Fruit fly (Drosophila melanogaster) whole organism, embryonic: ENCODE measurements around the gene Epp.

ENCODE experiments used
- B-H1 ChIP-seq: fragments of 200-800 bp; sonication (Bioruptor generic); IDR thresholded peaks from 3 replicates; pipeline ENCODE4 v1.3.6; 2022; ENCODE audit warnings: missing biosample characterization, missing genetic modification characterization
- BEAF-32 ChIP-seq: fragments of 200-800 bp; sonication (Bioruptor generic); optimal IDR thresholded peaks from 3 replicates; lab custom pipeline; 2017; ENCODE audit warnings: missing biosample characterization, missing genetic modification characterization, mild to moderate bottlenecking, moderate library complexity, missing genetic modification reagents
- Bdp1 ChIP-seq: fragments of 200-800 bp; sonication (Bioruptor generic); optimal IDR thresholded peaks from 3 replicates; lab custom pipeline; 2016; ENCODE audit warnings: missing biosample characterization, missing genetic modification characterization
- CG10267 ChIP-seq: fragments of 200-800 bp; sonication (Bioruptor generic); optimal IDR thresholded peaks from 2 replicates; lab custom pipeline; 2018; ENCODE audit warnings: missing biosample characterization, mild to moderate bottlenecking, missing genetic modification characterization, moderate library complexity
- CG10565 ChIP-seq: fragments of 200-800 bp; sonication (Bioruptor generic); optimal IDR thresholded peaks from 3 replicates; lab custom pipeline; 2016; ENCODE audit warnings: missing biosample characterization, mild to moderate bottlenecking, missing genetic modification characterization
- CG11695 ChIP-seq: fragments of 200-800 bp; sonication (Bioruptor generic); IDR thresholded peaks from 3 replicates; pipeline ENCODE4 v1.3.6; 2022; ENCODE audit warnings: missing biosample characterization, missing genetic modification characterization
- CG12769 ChIP-seq: fragments of 200-800 bp; sonication (Bioruptor generic); optimal IDR thresholded peaks from 2 replicates; lab custom pipeline; 2019; ENCODE audit warnings: missing biosample characterization, mild to moderate bottlenecking, missing genetic modification characterization, moderate library complexity
- CG14014 ChIP-seq: fragments of 200-800 bp; sonication (Bioruptor generic); IDR thresholded peaks from 2 replicates; pipeline ENCODE4 v1.3.6; 2022; ENCODE audit warnings: missing biosample characterization, missing genetic modification characterization
- CG16779 ChIP-seq: fragments of 200-800 bp; sonication (Bioruptor generic); IDR thresholded peaks from 2 replicates; pipeline ENCODE4 v1.3.6; 2022; ENCODE audit warnings: missing biosample characterization, missing genetic modification characterization
- CG17359 ChIP-seq: fragments of 200-800 bp; sonication (Bioruptor generic); optimal IDR thresholded peaks from 3 replicates; lab custom pipeline; 2018; ENCODE audit warnings: missing biosample characterization, mild to moderate bottlenecking, missing genetic modification characterization, moderate library complexity
- CG18599 ChIP-seq: fragments of 200-800 bp; sonication (Bioruptor generic); optimal IDR thresholded peaks from 3 replicates; lab custom pipeline; 2017; ENCODE audit warnings: missing biosample characterization, missing genetic modification characterization, mild to moderate bottlenecking, moderate library complexity, missing genetic modification reagents
- CG2116 ChIP-seq: fragments of 200-800 bp; sonication (Bioruptor generic); optimal IDR thresholded peaks from 3 replicates; lab custom pipeline; 2018; ENCODE audit warnings: missing biosample characterization, mild to moderate bottlenecking, missing genetic modification characterization
- CG3065 ChIP-seq: fragments of 200-800 bp; sonication (Bioruptor generic); optimal IDR thresholded peaks from 2 replicates; lab custom pipeline; 2016; ENCODE audit warnings: missing biosample characterization, missing genetic modification characterization
- CG31441 ChIP-seq: fragments of 200-800 bp; sonication (Bioruptor generic); IDR thresholded peaks from 2 replicates; pipeline ENCODE4 v1.3.6; 2022; ENCODE audit warnings: missing biosample characterization, missing genetic modification characterization
- CG4424 ChIP-seq: fragments of 200-800 bp; sonication (Bioruptor generic); optimal IDR thresholded peaks from 3 replicates; lab custom pipeline; 2016; ENCODE audit warnings: missing biosample characterization, missing genetic modification characterization
- CG8765 ChIP-seq: fragments of 200-800 bp; sonication (Bioruptor generic); IDR thresholded peaks from 2 replicates; pipeline ENCODE4 v1.3.6; 2022; ENCODE audit warnings: missing biosample characterization, missing genetic modification characterization
- CG9215 ChIP-seq: fragments of 200-800 bp; sonication (Bioruptor generic); IDR thresholded peaks from 2 replicates; pipeline ENCODE4 v1.3.6; 2022; ENCODE audit warnings: missing biosample characterization, missing genetic modification characterization
- CTCF ChIP-seq: fragments of 200-800 bp; sonication (Bioruptor generic); optimal IDR thresholded peaks from 2 replicates; lab custom pipeline; 2017; ENCODE audit warnings: missing biosample characterization, mild to moderate bottlenecking, missing genetic modification characterization, moderate library complexity
- HmgD ChIP-seq: fragments of 200-800 bp; sonication (Bioruptor generic); optimal IDR thresholded peaks from 3 replicates; lab custom pipeline; 2016; ENCODE audit warnings: missing biosample characterization, missing genetic modification characterization
- Hmr ChIP-seq: fragments of 200-800 bp; sonication (Bioruptor generic); optimal IDR thresholded peaks from 3 replicates; lab custom pipeline; 2017; ENCODE audit warnings: mild to moderate bottlenecking, missing biosample characterization, missing genetic modification reagents, missing genetic modification characterization
- Lpt ChIP-seq: fragments of >200 bp; optimal IDR thresholded peaks from 2 replicates; lab custom pipeline; 2018; ENCODE audit warnings: missing biosample characterization, missing genetic modification characterization
- MBD-R2 ChIP-seq: fragments of 200-800 bp; sonication (Bioruptor generic); IDR thresholded peaks from 2 replicates; pipeline ENCODE4 v1.3.6; 2022; ENCODE audit warnings: missing biosample characterization, missing genetic modification characterization
- Max ChIP-seq: fragments of 200-800 bp; sonication (Bioruptor generic); optimal IDR thresholded peaks from 2 replicates; lab custom pipeline; 2016; ENCODE audit warnings: missing biosample characterization, mild to moderate bottlenecking, missing genetic modification characterization
- Oaz ChIP-seq: fragments of 200-800 bp; sonication (Bioruptor generic); IDR thresholded peaks from 2 replicates; pipeline ENCODE4 v1.3.6; 2022; ENCODE audit warnings: missing biosample characterization, missing genetic modification characterization
- Poxn ChIP-seq: fragments of 200-800 bp; sonication (Bioruptor generic); IDR thresholded peaks from 2 replicates; pipeline ENCODE4 v1.3.6; 2022; ENCODE audit warnings: missing biosample characterization, missing genetic modification characterization
- Ptx1 ChIP-seq: fragments of 200-800 bp; sonication (Bioruptor generic); IDR thresholded peaks from 2 replicates; pipeline ENCODE4 v1.3.6; 2022; ENCODE audit warnings: missing biosample characterization, missing genetic modification characterization
- Side ChIP-seq: fragments of 200-800 bp; sonication (Bioruptor generic); optimal IDR thresholded peaks from 2 replicates; lab custom pipeline; 2016; ENCODE audit warnings: missing biosample characterization, missing genetic modification characterization
- Sin3A ChIP-seq: fragments of >200 bp; optimal IDR thresholded peaks from 2 replicates; lab custom pipeline; 2018
- Sox100B ChIP-seq: fragments of 200-800 bp; sonication (Bioruptor generic); optimal IDR thresholded peaks from 3 replicates; lab custom pipeline; 2018; ENCODE audit warnings: missing biosample characterization, mild to moderate bottlenecking, missing genetic modification characterization
- Ssrp ChIP-seq: fragments of 200-800 bp; sonication (Bioruptor generic); optimal IDR thresholded peaks from 2 replicates; lab custom pipeline; 2018; ENCODE audit warnings: missing biosample characterization, mild to moderate bottlenecking, missing genetic modification characterization, moderate library complexity
- Tbp ChIP-seq: fragments of >200 bp; optimal IDR thresholded peaks from 2 replicates; lab custom pipeline; 2018; ENCODE audit warnings: missing biosample characterization, missing genetic modification characterization
- az2 ChIP-seq: fragments of 200-800 bp; sonication (Bioruptor generic); optimal IDR thresholded peaks from 3 replicates; lab custom pipeline; 2016; ENCODE audit warnings: missing biosample characterization, missing genetic modification characterization
- btn ChIP-seq: fragments of 200-800 bp; sonication (Bioruptor generic); optimal IDR thresholded peaks from 2 replicates; lab custom pipeline; 2016; ENCODE audit warnings: missing biosample characterization, missing genetic modification characterization
- chinmo ChIP-seq: fragments of 200-800 bp; sonication (Bioruptor generic); IDR thresholded peaks from 4 replicates; pipeline ENCODE4 v1.3.6; 2022; ENCODE audit warnings: missing biosample characterization, missing genetic modification characterization; ENCODE audit not compliant: partially characterized antibody
- crc ChIP-seq: fragments of 200-800 bp; sonication (Bioruptor generic); optimal IDR thresholded peaks from 2 replicates; lab custom pipeline; 2016; ENCODE audit warnings: missing biosample characterization, missing genetic modification characterization
- en ChIP-seq: fragments of 200-800 bp; sonication (Bioruptor generic); optimal IDR thresholded peaks from 2 replicates; lab custom pipeline; 2016; ENCODE audit warnings: missing biosample characterization, missing genetic modification characterization
- ftz-f1 ChIP-seq: fragments of 200-800 bp; sonication (Bioruptor generic); optimal IDR thresholded peaks from 2 replicates; lab custom pipeline; 2016; ENCODE audit warnings: missing biosample characterization, missing genetic modification characterization
- hb ChIP-seq: fragments of 200-800 bp; sonication (Bioruptor generic); IDR thresholded peaks from 3 replicates; pipeline ENCODE4 v1.3.6; 2022; ENCODE audit warnings: missing biosample characterization, missing genetic modification characterization; ENCODE audit not compliant: partially characterized antibody
- inv ChIP-seq: fragments of 200-800 bp; sonication (Bioruptor generic); IDR thresholded peaks from 2 replicates; pipeline ENCODE4 v1.3.6; 2022; ENCODE audit warnings: missing biosample characterization, missing genetic modification characterization; ENCODE audit not compliant: partially characterized antibody
- jumu ChIP-seq: fragments of 200-800 bp; sonication (Bioruptor generic); optimal IDR thresholded peaks from 3 replicates; lab custom pipeline; 2016; ENCODE audit warnings: missing biosample characterization, missing genetic modification characterization
- knrl ChIP-seq: fragments of 200-800 bp; sonication (Bioruptor generic); IDR thresholded peaks from 3 replicates; pipeline ENCODE4 v1.3.6; 2022; ENCODE audit warnings: missing biosample characterization, missing genetic modification characterization; ENCODE audit not compliant: partially characterized antibody
- lilli ChIP-seq: fragments of 200-800 bp; sonication (Bioruptor generic); optimal IDR thresholded peaks from 3 replicates; lab custom pipeline; 2016; ENCODE audit warnings: missing biosample characterization, missing genetic modification characterization
- mirr ChIP-seq: fragments of 200-800 bp; sonication (Bioruptor generic); optimal IDR thresholded peaks from 3 replicates; lab custom pipeline; 2018; ENCODE audit warnings: missing biosample characterization, mild to moderate bottlenecking, missing genetic modification characterization
- pb ChIP-seq: fragments of 200-800 bp; sonication (Bioruptor generic); optimal IDR thresholded peaks from 3 replicates; lab custom pipeline; 2016; ENCODE audit warnings: missing biosample characterization, missing genetic modification characterization
- scrt ChIP-seq: fragments of 200-800 bp; sonication (Bioruptor generic); optimal IDR thresholded peaks from 2 replicates; lab custom pipeline; 2018; ENCODE audit warnings: missing biosample characterization, mild to moderate bottlenecking, missing genetic modification characterization, moderate library complexity
- sd ChIP-seq: fragments of 200-800 bp; sonication (Bioruptor generic); optimal IDR thresholded peaks from 3 replicates; lab custom pipeline; 2018; ENCODE audit warnings: missing biosample characterization, mild to moderate bottlenecking, missing genetic modification characterization, moderate library complexity
- seq ChIP-seq: fragments of 200-800 bp; sonication (Bioruptor generic); IDR thresholded peaks from 2 replicates; pipeline ENCODE4 v1.3.6; 2022; ENCODE audit warnings: missing biosample characterization, missing genetic modification characterization
- ssp ChIP-seq: fragments of 200-800 bp; sonication (Bioruptor generic); IDR thresholded peaks from 2 replicates; pipeline ENCODE4 v1.3.6; 2022; ENCODE audit warnings: missing biosample characterization, missing genetic modification characterization
- stc ChIP-seq: fragments of 200-800 bp; sonication (Bioruptor generic); IDR thresholded peaks from 2 replicates; pipeline ENCODE4 v1.3.6; 2022; ENCODE audit warnings: missing biosample characterization, missing genetic modification characterization
- vfl ChIP-seq: fragments of 200-800 bp; sonication (Bioruptor generic); optimal IDR thresholded peaks from 2 replicates; lab custom pipeline; 2016; ENCODE audit warnings: missing biosample characterization, missing genetic modification characterization

The Epp gene

dm6 chr3R:23939921-23940839 is 52.5 kb downstream of the Epp start (continued):
- TF ChIP-seq jumu (GFP tag; lab: Kevin White, UChicago) = no peak
- peak; percentile 90 for TF ChIP-seq Sox100B (GFP tag; lab: Kevin White, UChicago)
- TF ChIP-seq CG9215 (GFP tag; lab: Robert Waterston, UW) = no peak
- TF ChIP-seq Hmr (GFP tag; lab: Kevin White, UChicago) = peak; percentile 89
- no peak for TF ChIP-seq inv (GFP tag; lab: Robert Waterston, UW)
- peak; percentile 93 for TF ChIP-seq CG17359
- no peak for TF ChIP-seq Oaz (GFP tag; lab: Robert Waterston, UW)
- peak; percentile 85 for TF ChIP-seq CG11695
- TF ChIP-seq Ptx1 (GFP tag; lab: Robert Waterston, UW) = no peak; the same call in 1 of the 2 replicates
- TF ChIP-seq stc = peak; percentile 72
- peak; percentile 13 for TF ChIP-seq Ssrp
- TF ChIP-seq CG3065 = peak; percentile 47
- TF ChIP-seq CG12769 (tag; lab: Kevin White, UChicago) = peak; percentile 53
- TF ChIP-seq CTCF (GFP tag; lab: Kevin White, UChicago) = peak; percentile 30
- no peak for TF ChIP-seq hb
- TF ChIP-seq vfl (GFP tag; lab: Kevin White, UChicago) = no peak
- peak; percentile 84 for TF ChIP-seq Max (GFP tag; lab: Kevin White, UChicago)
- TF ChIP-seq Poxn = no peak
- peak; percentile 91 for TF ChIP-seq mirr (GFP tag; lab: Kevin White, UChicago)
- peak; percentile 78 for TF ChIP-seq CG31441 (GFP tag; lab: Robert Waterston, UW)
- peak; percentile 87 for TF ChIP-seq seq (GFP tag; lab: Robert Waterston, UW)
- TF ChIP-seq lilli (GFP tag; lab: Kevin White, UChicago) = peak; percentile 52
- 0 out of 2 replicates have a peak, but pooled peaks have one; percentile 18 for TF ChIP-seq CG16779
- no peak for TF ChIP-seq crc (GFP tag; lab: Kevin White, UChicago)
- TF ChIP-seq CG10267 (tag; lab: Kevin White, UChicago) = peak; percentile 63
- no peak for TF ChIP-seq Tbp (GFP tag; lab: Kevin White, UChicago)
- peak; percentile 30 for TF ChIP-seq CG10565
- TF ChIP-seq btn = peak; percentile 25
- TF ChIP-seq BEAF-32 = no peak
- no peak for TF ChIP-seq HmgD
- peak; percentile 50 for TF ChIP-seq CG2116 (GFP tag; lab: Kevin White, UChicago)
- TF ChIP-seq ftz-f1 = peak; percentile 70
- peak; percentile 72 for TF ChIP-seq Bdp1
- TF ChIP-seq CG14014 (GFP tag; lab: Robert Waterston, UW) = peak; percentile 91; the same call in 1 of the 2 replicates
- peak; percentile 42 for TF ChIP-seq en (GFP tag; lab: Kevin White, UChicago)
- TF ChIP-seq Lpt = no peak
- peak; percentile 72 for TF ChIP-seq Side
- peak; percentile 60 for TF ChIP-seq sd (tag; lab: Kevin White, UChicago)
- peak; percentile 83 for TF ChIP-seq CG18599 (GFP tag; lab: Kevin White, UChicago)
- TF ChIP-seq CG4424 (GFP tag; lab: Kevin White, UChicago) = peak; percentile 74
- TF ChIP-seq B-H1 = peak; percentile 63; the same call in 2 of the 3 replicates
- peak; percentile 87; the same call in 3 of the 4 replicates for TF ChIP-seq chinmo (GFP tag; lab: Robert Waterston, UW)
- no peak for TF ChIP-seq knrl (GFP tag; lab: Robert Waterston, UW)
- no peak for TF ChIP-seq Sin3A (lab: Kevin White, UChicago)
- TF ChIP-seq ssp (GFP tag; lab: Robert Waterston, UW) = peak; percentile 38; the same call in 1 of the 2 replicates
- no peak for TF ChIP-seq pb (GFP tag; lab: Kevin White, UChicago)
- TF ChIP-seq az2 (GFP tag; lab: Kevin White, UChicago) = peak; percentile 12
- no peak for TF ChIP-seq CG8765 (GFP tag; lab: Robert Waterston, UW)
- TF ChIP-seq MBD-R2 (GFP tag; lab: Robert Waterston, UW) = peak; percentile 40; the same call in 1 of the 2 replicates
- peak; percentile 61 for TF ChIP-seq scrt (GFP tag; lab: Kevin White, UChicago)
